Worm (Caenorhabditis elegans) whole organism, late embryonic: Measurements from ENCODE around the gene R07B7.2.

ENCODE experiments used
- C08G9.2 ChIP-seq: sonication (generic microtip); optimal IDR thresholded peaks from 2 replicates; lab custom pipeline; 2016; ENCODE audit warnings: mild to moderate bottlenecking, missing genetic modification characterization, moderate library complexity, missing compliant biosample characterization
- C38D4.7 ChIP-seq: fragments of 200-800 bp; sonication (Bioruptor generic); optimal IDR thresholded peaks from 2 replicates; lab custom pipeline; 2018; ENCODE audit warnings: mild to moderate bottlenecking, missing genetic modification characterization, moderate library complexity, missing compliant biosample characterization
- F13H6.1 ChIP-seq: sonication (generic microtip); optimal IDR thresholded peaks from 2 replicates; lab custom pipeline; 2016; ENCODE audit warnings: missing genetic modification characterization, missing compliant biosample characterization
- Y22D7AL.16 ChIP-seq: sonication (generic microtip); optimal IDR thresholded peaks from 2 replicates; lab custom pipeline; 2016; ENCODE audit warnings: missing genetic modification characterization, missing compliant biosample characterization
- ceh-14 ChIP-seq: sonication (generic microtip); optimal IDR thresholded peaks from 2 replicates; lab custom pipeline; 2016; ENCODE audit warnings: missing genotype, missing genetic modification characterization, missing compliant biosample characterization
- ceh-18 ChIP-seq: sonication (generic microtip); optimal IDR thresholded peaks from 2 replicates; lab custom pipeline; 2016; ENCODE audit warnings: missing genetic modification characterization, missing compliant biosample characterization
- ceh-19 ChIP-seq: fragments of 200-800 bp; sonication (Bioruptor generic); optimal IDR thresholded peaks from 2 replicates; lab custom pipeline; 2018; ENCODE audit warnings: mild to moderate bottlenecking, missing genetic modification characterization, missing compliant biosample characterization
- ceh-22 ChIP-seq: sonication (generic microtip); optimal IDR thresholded peaks from 2 replicates; lab custom pipeline; 2017; ENCODE audit warnings: missing biosample characterization, missing genetic modification characterization
- ceh-30 ChIP-seq: fragments of 150-350 bp; optimal IDR thresholded peaks from 2 replicates; lab custom pipeline; 2014; ENCODE audit warnings: missing biosample characterization, missing genetic modification characterization
- ceh-31 ChIP-seq: sonication (generic microtip); optimal IDR thresholded peaks from 2 replicates; lab custom pipeline; 2016; ENCODE audit warnings: missing genetic modification characterization, missing compliant biosample characterization
- ceh-34 ChIP-seq: sonication (generic microtip); optimal IDR thresholded peaks from 2 replicates; lab custom pipeline; 2016; ENCODE audit warnings: mild to moderate bottlenecking, missing genetic modification characterization, missing compliant biosample characterization
- ceh-48 ChIP-seq: sonication (generic microtip); optimal IDR thresholded peaks from 2 replicates; lab custom pipeline; 2016; ENCODE audit warnings: missing genetic modification characterization, inconsistent platforms, missing compliant biosample characterization
- ceh-6 ChIP-seq: fragments of 200-800 bp; sonication (Bioruptor generic); optimal IDR thresholded peaks from 2 replicates; lab custom pipeline; 2018; ENCODE audit warnings: mild to moderate bottlenecking, missing genetic modification characterization, missing compliant biosample characterization
- ceh-9 ChIP-seq: sonication (generic microtip); optimal IDR thresholded peaks from 2 replicates; lab custom pipeline; 2016; ENCODE audit warnings: mild to moderate bottlenecking, missing genetic modification characterization, inconsistent platforms, missing compliant biosample characterization
- che-1 ChIP-seq: sonication (generic microtip); optimal IDR thresholded peaks from 2 replicates; lab custom pipeline; 2016; ENCODE audit warnings: mild to moderate bottlenecking, missing genetic modification characterization, missing compliant biosample characterization
- dmd-4 ChIP-seq: sonication (generic microtip); optimal IDR thresholded peaks from 2 replicates; lab custom pipeline; 2016; ENCODE audit warnings: borderline replicate concordance, missing genetic modification characterization, missing compliant biosample characterization
- elt-4 ChIP-seq: sonication (generic microtip); optimal IDR thresholded peaks from 2 replicates; lab custom pipeline; 2016; ENCODE audit warnings: missing genetic modification characterization, missing compliant biosample characterization
- eyg-1 ChIP-seq: sonication (generic microtip); optimal IDR thresholded peaks from 2 replicates; lab custom pipeline; 2016; ENCODE audit warnings: missing genotype, missing genetic modification characterization, missing compliant biosample characterization
- fax-1 ChIP-seq: sonication (generic microtip); optimal IDR thresholded peaks from 2 replicates; lab custom pipeline; 2016; ENCODE audit warnings: missing genotype, missing genetic modification characterization, missing compliant biosample characterization
- fkh-10 ChIP-seq: fragments of 150-350 bp; optimal IDR thresholded peaks from 2 replicates; lab custom pipeline; 2014; ENCODE audit warnings: missing biosample characterization, missing genetic modification reagents, missing genetic modification characterization
- fkh-6 ChIP-seq: sonication (generic microtip); optimal IDR thresholded peaks from 2 replicates; lab custom pipeline; 2016; ENCODE audit warnings: missing genetic modification characterization, missing compliant biosample characterization
- gmeb-2 ChIP-seq: sonication (generic microtip); optimal IDR thresholded peaks from 2 replicates; lab custom pipeline; 2016; ENCODE audit warnings: missing genetic modification characterization, inconsistent platforms, missing compliant biosample characterization
- hlh-13 ChIP-seq: fragments of 200-800 bp; sonication (Bioruptor generic); optimal IDR thresholded peaks from 2 replicates; lab custom pipeline; 2018; ENCODE audit warnings: mild to moderate bottlenecking, missing genetic modification characterization, missing compliant biosample characterization
- hlh-6 ChIP-seq: sonication (generic microtip); optimal IDR thresholded peaks from 2 replicates; lab custom pipeline; 2016; ENCODE audit warnings: missing genotype, missing genetic modification characterization, missing compliant biosample characterization
- hlh-8 ChIP-seq: sonication (generic microtip); optimal IDR thresholded peaks from 2 replicates; lab custom pipeline; 2016; ENCODE audit warnings: missing genotype, missing genetic modification characterization, missing compliant biosample characterization
- madf-2 ChIP-seq: sonication (generic microtip); optimal IDR thresholded peaks from 2 replicates; lab custom pipeline; 2017; ENCODE audit warnings: missing genetic modification characterization, missing compliant biosample characterization
- mec-3 ChIP-seq: sonication (generic microtip); optimal IDR thresholded peaks from 2 replicates; lab custom pipeline; 2016; ENCODE audit warnings: borderline replicate concordance, missing genetic modification characterization, missing compliant biosample characterization
- nfya-1 ChIP-seq: sonication (generic microtip); optimal IDR thresholded peaks from 2 replicates; lab custom pipeline; 2017; ENCODE audit warnings: missing genetic modification characterization, mild to moderate bottlenecking, missing compliant biosample characterization, antibody characterized with exemption, moderate library complexity
- pag-3 ChIP-seq: sonication (generic microtip); optimal IDR thresholded peaks from 2 replicates; lab custom pipeline; 2016; ENCODE audit warnings: missing compliant biosample characterization, missing genetic modification characterization, borderline replicate concordance
- pqm-1 ChIP-seq: sonication (generic microtip); optimal IDR thresholded peaks from 2 replicates; lab custom pipeline; 2016; ENCODE audit warnings: missing genetic modification characterization, missing compliant biosample characterization
- pros-1 ChIP-seq: fragments of 150-350 bp; optimal IDR thresholded peaks from 2 replicates; lab custom pipeline; 2014; ENCODE audit warnings: missing biosample characterization, missing genetic modification reagents, missing genetic modification characterization
- ref-2 ChIP-seq: sonication (generic microtip); optimal IDR thresholded peaks from 2 replicates; lab custom pipeline; 2016; ENCODE audit warnings: missing genetic modification characterization, missing compliant biosample characterization
- rnt-1 ChIP-seq: sonication (generic microtip); optimal IDR thresholded peaks from 2 replicates; lab custom pipeline; 2016; ENCODE audit warnings: missing genetic modification characterization, missing compliant biosample characterization
- sdc-2 ChIP-seq: sonication (generic microtip); optimal IDR thresholded peaks from 2 replicates; lab custom pipeline; 2016; ENCODE audit warnings: missing genotype, missing genetic modification characterization, missing compliant biosample characterization
- sox-4 ChIP-seq: sonication (generic microtip); optimal IDR thresholded peaks from 2 replicates; lab custom pipeline; 2017; ENCODE audit warnings: mild to moderate bottlenecking, missing genetic modification characterization, inconsistent platforms, missing compliant biosample characterization
- syd-9 ChIP-seq: sonication (generic microtip); optimal IDR thresholded peaks from 2 replicates; lab custom pipeline; 2016; ENCODE audit warnings: mild to moderate bottlenecking, missing genetic modification characterization, moderate library complexity, missing compliant biosample characterization
- tbx-2 ChIP-seq: sonication (generic microtip); optimal IDR thresholded peaks from 2 replicates; lab custom pipeline; 2016; ENCODE audit warnings: missing genetic modification characterization, missing compliant biosample characterization
- tbx-7 ChIP-seq: sonication (generic microtip); optimal IDR thresholded peaks from 2 replicates; lab custom pipeline; 2016; ENCODE audit warnings: missing genotype, missing genetic modification characterization, missing compliant biosample characterization
- unc-3 ChIP-seq, 2 experiments: fragments of 200-800 bp in 1 of 2; sonication (Bioruptor generic) in 1 of 2; sonication (generic microtip) in 1 of 2; conservative IDR thresholded peaks in 1 of 2; optimal IDR thresholded peaks in 1 of 2; 2 replicates each; pipeline versions ENCODE4 v1.3.6 to Lab custom; 2016 to 2022; ENCODE audit warnings: missing compliant biosample characterization in 2 of 2, missing genetic modification characterization in 2 of 2, missing genetic modification reagents in 1 of 2
- unc-42 ChIP-seq: sonication (generic microtip); optimal IDR thresholded peaks from 2 replicates; lab custom pipeline; 2016; ENCODE audit warnings: missing genotype, missing genetic modification characterization, missing compliant biosample characterization
- unc-55 ChIP-seq: sonication (generic microtip); optimal IDR thresholded peaks from 2 replicates; lab custom pipeline; 2017; ENCODE audit warnings: missing biosample characterization, missing genetic modification reagents, missing genetic modification characterization
- unc-86 ChIP-seq: sonication (generic microtip); optimal IDR thresholded peaks from 2 replicates; lab custom pipeline; 2016; ENCODE audit warnings: missing genetic modification characterization, missing compliant biosample characterization

Gene R07B7.2

ce11 chrV:12026878-12027477, 32.6 kb downstream of the R07B7.2 start:
- TF ChIP-seq unc-42 (tag; lab: Kevin White, UChicago): peak; percentile 74
- peak; percentile 43 for TF ChIP-seq ref-2 (tag; lab: Kevin White, UChicago)
- peak; percentile 17 for TF ChIP-seq syd-9
- TF ChIP-seq ceh-19: peak; percentile 38
- TF ChIP-seq rnt-1 (tag; lab: Kevin White, UChicago): peak; percentile 16
- TF ChIP-seq sox-4 (tag; lab: Kevin White, UChicago): peak; percentile 37
- peak; percentile 50 for TF ChIP-seq hlh-8 (tag; lab: Kevin White, UChicago)
- TF ChIP-seq ceh-31 (tag; lab: Kevin White, UChicago): peak; percentile 76
- TF ChIP-seq F13H6.1 (tag; lab: Kevin White, UChicago): peak; percentile 6
- peak; percentile 48 for TF ChIP-seq nfya-1 (tag; lab: Kevin White, UChicago)
- TF ChIP-seq tbx-2 (tag; lab: Kevin White, UChicago): peak; percentile 53
- TF ChIP-seq hlh-13 (GFP tag; lab: Kevin White, UChicago): no peak
- peak; percentile 62 for TF ChIP-seq ceh-14 (tag; lab: Kevin White, UChicago)
- TF ChIP-seq unc-55 (GFP tag; lab: Kevin White, UChicago): peak; percentile 78
- TF ChIP-seq che-1 (tag; lab: Kevin White, UChicago): no peak
- peak; percentile 89 for TF ChIP-seq ceh-18
- TF ChIP-seq unc-3 (GFP tag; conservative IDR thresholded peaks at IDR 0.05; lab: Robert Waterston, UW): no peak
- TF ChIP-seq unc-3 (tag; optimal IDR thresholded peaks at IDR 0.05; lab: Kevin White, UChicago): peak; percentile 32
- TF ChIP-seq ceh-30 (tag; lab: Kevin White, UChicago): no peak
- TF ChIP-seq hlh-6 (tag; lab: Kevin White, UChicago): peak; percentile 33
- no peak for TF ChIP-seq ceh-9 (tag; lab: Kevin White, UChicago)
- TF ChIP-seq pros-1 (tag; lab: Kevin White, UChicago): peak; percentile 53
- no peak for TF ChIP-seq ceh-22 (tag; lab: Kevin White, UChicago)
- no peak for TF ChIP-seq dmd-4 (tag; lab: Kevin White, UChicago)
- TF ChIP-seq eyg-1 (tag; lab: Kevin White, UChicago): no peak
- TF ChIP-seq fkh-10 (GFP tag; lab: Kevin White, UChicago): peak; percentile 24
- TF ChIP-seq pqm-1 (tag; lab: Kevin White, UChicago): no peak

- TF ChIP-seq ceh-31 (tag; lab: Kevin White, UChicago) (peak; percentile 45), ceh-14 (tag; lab: Kevin White, UChicago) (peak; percentile 9), fkh-6 (tag; lab: Kevin White, UChicago) (no peak), ceh-19 (no peak), unc-42 (tag; lab: Kevin White, UChicago) (peak; percentile 97)
Observed at ce11 chrV:12025683-12026082, 33.9 kb downstream of the R07B7.2 start.

DNA sequence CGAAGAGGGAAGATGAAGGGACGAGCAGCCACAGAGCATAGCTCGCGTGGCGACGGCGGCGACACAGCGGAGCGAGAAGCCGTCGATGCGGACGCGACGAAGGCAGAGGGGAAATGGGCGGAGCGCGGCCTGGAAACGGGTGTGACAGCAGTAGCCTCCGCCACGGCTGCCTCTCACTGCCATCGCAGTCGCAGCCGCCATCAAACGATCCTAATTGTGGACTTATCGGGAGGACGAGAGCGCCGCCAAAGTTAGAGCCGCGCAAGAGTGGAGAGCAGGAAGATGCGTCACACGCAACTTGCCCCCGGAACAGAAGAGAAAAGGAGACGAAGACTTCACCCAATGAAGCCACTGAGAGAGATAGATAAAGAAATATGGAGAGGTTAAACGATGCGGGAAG, 35.3 kb downstream of the R07B7.2 start:
- peak; percentile 10 for TF ChIP-seq ceh-6 (GFP tag; lab: Kevin White, UChicago)
- TF ChIP-seq unc-86 (tag; lab: Kevin White, UChicago): peak; percentile 11
- peak; percentile 78 for TF ChIP-seq unc-42 (tag; lab: Kevin White, UChicago)
- peak; percentile 29 for TF ChIP-seq Y22D7AL.16 (tag; lab: Kevin White, UChicago)
- peak; percentile 56 for TF ChIP-seq F13H6.1 (tag; lab: Kevin White, UChicago)
- no peak for TF ChIP-seq pag-3 (tag; lab: Kevin White, UChicago)
- peak; percentile 8 for TF ChIP-seq sdc-2 (tag; lab: Kevin White, UChicago)
- TF ChIP-seq ceh-34 (tag; lab: Kevin White, UChicago): peak; percentile 26
- TF ChIP-seq tbx-7 (tag; lab: Kevin White, UChicago): peak; percentile 12
- TF ChIP-seq fax-1: peak; percentile 12
- TF ChIP-seq nfya-1 (tag; lab: Kevin White, UChicago): no peak
- peak; percentile 61 for TF ChIP-seq mec-3
- TF ChIP-seq madf-2 (tag; lab: Kevin White, UChicago): no peak
- peak; percentile 25 for TF ChIP-seq ceh-18
- 0 out of 2 replicates have a peak, but pooled peaks have one; percentile 16 for TF ChIP-seq unc-3 (GFP tag; conservative IDR thresholded peaks at IDR 0.05; lab: Robert Waterston, UW)
- TF ChIP-seq unc-3 (tag; optimal IDR thresholded peaks at IDR 0.05; lab: Kevin White, UChicago): no peak
- peak; percentile 18 for TF ChIP-seq ceh-48 (tag; lab: Kevin White, UChicago)
- TF ChIP-seq ref-2 (tag; lab: Kevin White, UChicago): peak; percentile 7
- peak; percentile 9 for TF ChIP-seq C38D4.7 (GFP tag; lab: Kevin White, UChicago)
- peak; percentile 1 for TF ChIP-seq ceh-14 (tag; lab: Kevin White, UChicago)
- peak; percentile 43 for TF ChIP-seq hlh-6 (tag; lab: Kevin White, UChicago)
- no peak for TF ChIP-seq ceh-19
- no peak for TF ChIP-seq fkh-6 (tag; lab: Kevin White, UChicago)
- peak; percentile 49 for TF ChIP-seq tbx-2 (tag; lab: Kevin White, UChicago)
- TF ChIP-seq C08G9.2 (tag; lab: Kevin White, UChicago): peak; percentile 43
- TF ChIP-seq elt-4 (tag; lab: Kevin White, UChicago): peak; percentile 59
- no peak for TF ChIP-seq gmeb-2 (tag; lab: Kevin White, UChicago)
